Worm (Caenorhabditis elegans) whole organism, young adult: ENCODE measurements around the gene K02C4.3.

Source experiments
- F52B5.7 ChIP-seq: sonication (generic microtip); optimal IDR thresholded peaks from 2 replicates; lab custom pipeline; 2016; ENCODE audit warnings: mild to moderate bottlenecking, missing genetic modification characterization, missing compliant biosample characterization
- F55B11.4 ChIP-seq: sonication (generic microtip); optimal IDR thresholded peaks from 2 replicates; lab custom pipeline; 2016; ENCODE audit warnings: missing compliant biosample characterization, missing genetic modification characterization, borderline replicate concordance; ENCODE audit not compliant: insufficient read depth
- F57A8.1 ChIP-seq: fragments of 200-800 bp; sonication (Bioruptor generic); optimal IDR thresholded peaks from 2 replicates; lab custom pipeline; 2018; ENCODE audit warnings: mild to moderate bottlenecking, missing genetic modification characterization, moderate library complexity, missing compliant biosample characterization
- ama-1 ChIP-seq, 3 experiments: fragments of 150-350 bp in 1 of 3; sonication (generic microtip) in 2 of 3; optimal IDR thresholded peaks; 2 replicates each; lab custom pipeline; 2014 to 2018; ENCODE audit warnings: missing biosample characterization in 2 of 3, missing genetic modification characterization in 2 of 3, missing genetic modification reagents in 2 of 3
- aptf-3 ChIP-seq: fragments of 200-800 bp; sonication (Bioruptor generic); IDR thresholded peaks from 2 replicates; pipeline ENCODE4 v1.3.6; 2022; ENCODE audit warnings: missing genetic modification characterization, missing compliant biosample characterization
- athp-1 ChIP-seq: sonication (generic microtip); optimal IDR thresholded peaks from 2 replicates; lab custom pipeline; 2017; ENCODE audit warnings: mild to moderate bottlenecking, missing genetic modification characterization, missing compliant biosample characterization
- bed-1 ChIP-seq: fragments of 200-800 bp; sonication (Bioruptor generic); IDR thresholded peaks from 2 replicates; pipeline ENCODE4 v1.3.6; 2022; ENCODE audit warnings: missing genetic modification reagents, missing genetic modification characterization, missing compliant biosample characterization
- chd-7 ChIP-seq: sonication (generic microtip); optimal IDR thresholded peaks from 2 replicates; lab custom pipeline; 2016; ENCODE audit warnings: mild to moderate bottlenecking, missing genetic modification characterization, moderate library complexity, missing compliant biosample characterization
- egl-44 ChIP-seq: fragments of 200-800 bp; sonication (Bioruptor generic); IDR thresholded peaks from 2 replicates; pipeline ENCODE4 v1.3.6; 2022; ENCODE audit warnings: missing genetic modification reagents, missing genetic modification characterization, missing compliant biosample characterization
- egrh-3 ChIP-seq: fragments of 200-800 bp; sonication (Bioruptor generic); IDR thresholded peaks from 2 replicates; pipeline ENCODE4 v1.3.6; 2022; ENCODE audit warnings: missing genetic modification reagents, missing genetic modification characterization, missing compliant biosample characterization
- snpc-3.4 ChIP-seq: sonication (generic microtip); optimal IDR thresholded peaks from 2 replicates; lab custom pipeline; 2017; ENCODE audit warnings: missing genetic modification characterization, mild to moderate bottlenecking, missing compliant biosample characterization, antibody characterized with exemption, moderate library complexity, missing genotype, missing genetic modification reagents
- snpc-4 ChIP-seq, 5 experiments: fragments of 150-350 bp in 1 of 5; sonication (generic microtip) in 4 of 5; optimal IDR thresholded peaks; 2 replicates each; lab custom pipeline; 2014 to 2018; ENCODE audit warnings: missing genetic modification characterization in 5 of 5, missing biosample characterization in 3 of 5, antibody characterized with exemption in 2 of 5, mild to moderate bottlenecking in 2 of 5, missing compliant biosample characterization in 2 of 5, missing genotype in 2 of 5, moderate library complexity in 2 of 5, missing genetic modification reagents in 1 of 5

DNA sequence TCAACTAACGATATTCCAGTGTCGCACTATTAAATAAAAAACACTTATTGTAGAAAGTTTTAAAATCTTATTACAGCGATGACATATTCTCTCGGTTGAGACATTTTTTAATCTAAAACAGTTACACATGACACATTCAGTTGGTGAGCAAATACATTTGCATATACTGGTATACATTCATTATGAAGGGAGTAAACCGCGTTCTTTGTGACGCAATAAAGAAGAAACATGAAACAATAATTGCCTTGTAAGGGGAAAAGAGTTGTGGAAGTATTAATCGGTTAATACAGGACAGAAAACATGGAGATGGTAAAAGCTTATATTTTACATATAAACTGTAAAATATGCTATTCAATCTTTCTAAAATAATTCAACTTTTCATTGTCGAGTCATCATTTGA lies 35.3 kb downstream of the K02C4.3 start:
- TF ChIP-seq bed-1 (GFP tag; lab: Robert Waterston, UW) (no peak), egrh-3 (no peak), F55B11.4 (tag; lab: Kevin White, UChicago) (no peak), snpc-4 (GFP tag; optimal IDR thresholded peaks at IDR 0.05; lab: Kevin White, UChicago) (no peak), snpc-4 (tag; optimal IDR thresholded peaks at IDR 0.05; lab: Kevin White, UChicago) (no peak), ama-1 (optimal IDR thresholded peaks at IDR 0.05; lab: Kevin White, UChicago) (no peak), ama-1 (GFP tag; optimal IDR thresholded peaks at IDR 0.05; lab: Kevin White, UChicago) (no peak), snpc-3.4 (no peak), F52B5.7 (tag; lab: Kevin White, UChicago) (no peak), F57A8.1 (GFP tag; lab: Kevin White, UChicago) (no peak), chd-7 (tag; lab: Kevin White, UChicago) (no peak), aptf-3 (GFP tag; lab: Robert Waterston, UW) (no peak), athp-1 (no peak), egl-44 (GFP tag; lab: Robert Waterston, UW) (no peak)
